Fruit fly (Drosophila melanogaster): ENCODE data around the gene MKP-4.

MKP-4 gene

dm6 chrX:19668405-19668804, 45.5 kb downstream of the MKP-4 start (continued):
- TF ChIP-seq Chrac-16 (GFP tag; optimal IDR thresholded peaks at IDR 0.05) (peak; percentile 98), Lpt (GFP tag; optimal IDR thresholded peaks at IDR 0.05) (no peak), Nf-YA (GFP tag; IDR thresholded peaks at IDR 0.05) (peak; percentile 85), Dll (GFP tag; IDR thresholded peaks at IDR 0.05; ENCODE audit: partially characterized antibody) (no peak), Sox100B (GFP tag; optimal IDR thresholded peaks at IDR 0.05) (no peak), D (optimal IDR thresholded peaks at IDR 0.05) (no peak), D (GFP tag; optimal IDR thresholded peaks at IDR 0.05) (peak; percentile 90), Dp (GFP tag; optimal IDR thresholded peaks at IDR 0.05) (peak; percentile 12), NC2β (GFP tag; optimal IDR thresholded peaks at IDR 0.05) (peak; percentile 97), Lim3 (GFP tag; IDR thresholded peaks at IDR 0.05) (peak; percentile 83), Mes4 (GFP tag; optimal IDR thresholded peaks at IDR 0.05) (peak; percentile 97), CG2875 (GFP tag; optimal IDR thresholded peaks at IDR 0.05) (peak; percentile 96), ssp (GFP tag; IDR thresholded peaks at IDR 0.05) (peak; percentile 79), dati (GFP tag; IDR thresholded peaks at IDR 0.05) (peak; percentile 79), fru (optimal IDR thresholded peaks at IDR 0.05) (no peak), CG7745 (tag; optimal IDR thresholded peaks at IDR 0.05) (peak; percentile 15), schlank (tag; optimal IDR thresholded peaks at IDR 0.05) (peak; percentile 97), zfh2 (GFP tag; optimal IDR thresholded peaks at IDR 0.05) (peak; percentile 98), ara (GFP tag; IDR thresholded peaks at IDR 0.05) (peak; percentile 95), CG2129 (GFP tag; IDR thresholded peaks at IDR 0.05; ENCODE audit: partially characterized antibody) (no peak), fd96Cb (tag; optimal IDR thresholded peaks at IDR 0.05) (peak; percentile 93), CG9215 (GFP tag; IDR thresholded peaks at IDR 0.05) (peak; percentile 85), CG7357 (GFP tag; IDR thresholded peaks at IDR 0.05) (peak; percentile 87), CG3281 (GFP tag; optimal IDR thresholded peaks at IDR 0.05) (peak; percentile 87), grn (GFP tag; optimal IDR thresholded peaks at IDR 0.05) (peak; percentile 87), Fer3 (tag; optimal IDR thresholded peaks at IDR 0.05) (peak; percentile 93), HLHmδ (GFP tag; optimal IDR thresholded peaks at IDR 0.05) (peak; percentile 44), GATAe (GFP tag; conservative IDR thresholded peaks at IDR 0.05) (peak; percentile 75), insv (GFP tag; optimal IDR thresholded peaks at IDR 0.05) (peak; percentile 12 to 67), maf-S (GFP tag; optimal IDR thresholded peaks at IDR 0.05) (peak; percentile 97), fd102C (GFP tag; optimal IDR thresholded peaks at IDR 0.05) (peak; percentile 70), hb (GFP tag; IDR thresholded peaks at IDR 0.05; ENCODE audit: partially characterized antibody) (no peak), CG34422 (GFP tag; IDR thresholded peaks at IDR 0.05) (peak; percentile 93), CG7372 (GFP tag; IDR thresholded peaks at IDR 0.05) (peak; percentile 86), Rx (GFP tag; IDR thresholded peaks at IDR 0.05) (peak; percentile 91), pzg (GFP tag; optimal IDR thresholded peaks at IDR 0.05) (peak; percentile 19), eve (GFP tag; optimal IDR thresholded peaks at IDR 0.05) (peak in 1 of 2 experiments; percentile 55), disco-r (GFP tag; optimal IDR thresholded peaks at IDR 0.05) (peak; percentile 96), CG15269 (tag; optimal IDR thresholded peaks at IDR 0.05) (peak; percentile 97), bsh (GFP tag; optimal IDR thresholded peaks at IDR 0.05) (peak; percentile 97 to 98), CG2678 (tag; optimal IDR thresholded peaks at IDR 0.05) (peak; percentile 95), pum (GFP tag; optimal IDR thresholded peaks at IDR 0.05) (peak; percentile 98), NK7.1 (GFP tag; optimal IDR thresholded peaks at IDR 0.05) (peak; percentile 96), CG15479 (GFP tag; optimal IDR thresholded peaks at IDR 0.05) (no peak), rib (GFP tag; IDR thresholded peaks at IDR 0.05) (peak; percentile 87), Xrp1 (GFP tag; IDR thresholded peaks at IDR 0.05) (peak; percentile 97), chinmo (GFP tag; IDR thresholded peaks at IDR 0.05; ENCODE audit: partially characterized antibody) (no peak), slou (GFP tag; optimal IDR thresholded peaks at IDR 0.05) (peak; percentile 90), CG10147 (GFP tag; optimal IDR thresholded peaks at IDR 0.05) (no peak), Dip3 (GFP tag; optimal IDR thresholded peaks at IDR 0.05) (peak; percentile 98), CG12236 (GFP tag; optimal IDR thresholded peaks at IDR 0.05) (peak; percentile 96), sens (GFP tag) (peak; percentile 100)

Data from whole organism, embryonic.